Fruit fly (Drosophila melanogaster) Kc167 (cell line): ENCODE results near the gene brun.

ENCODE experiments used
- Myc ChIP-seq: fragments of >200 bp; optimal IDR thresholded peaks from 2 replicates; lab custom pipeline; 2017; ENCODE audit warnings: missing external identifiers
- Sin3A ChIP-seq: fragments of >200 bp; optimal IDR thresholded peaks from 2 replicates; lab custom pipeline; 2018; ENCODE audit warnings: missing external identifiers
- h ChIP-seq: fragments of >200 bp; optimal IDR thresholded peaks from 3 replicates; lab custom pipeline; 2018; ENCODE audit warnings: missing external identifiers
- insv ChIP-seq: fragments of >200 bp; optimal IDR thresholded peaks from 3 replicates; lab custom pipeline; 2018; ENCODE audit warnings: missing external identifiers
- psq ChIP-seq: fragments of >200 bp; optimal IDR thresholded peaks from 2 replicates; lab custom pipeline; 2017; ENCODE audit warnings: missing external identifiers
- ttk ChIP-seq: sonication (Bioruptor generic); optimal IDR thresholded peaks from 2 replicates; lab custom pipeline; 2017; ENCODE audit warnings: missing external identifiers

Gene brun

DNA sequence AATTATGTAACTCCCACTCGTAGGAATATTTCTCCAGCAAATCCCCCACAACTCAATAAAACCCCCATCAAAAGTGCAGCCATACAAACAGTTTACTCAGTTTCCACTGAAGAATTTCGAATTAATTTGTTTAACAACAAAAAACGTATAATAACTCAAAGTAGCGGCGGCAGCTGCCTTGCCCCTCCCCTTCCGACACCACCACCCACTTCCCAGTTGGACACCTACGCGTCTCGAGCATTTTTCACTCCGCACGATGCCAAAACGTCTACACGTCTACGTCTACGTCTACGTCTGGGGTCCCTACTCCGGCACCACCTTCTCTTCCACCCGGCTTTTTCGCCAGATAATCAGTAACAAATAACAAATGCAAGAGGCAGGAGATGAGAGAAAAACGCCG, 15.2 kb upstream of the brun start:
- TF ChIP-seq Sin3A (lab: Kevin White, UChicago) (no peak), insv (lab: Kevin White, UChicago) (no peak), psq (no peak), ttk (lab: Kevin White, UChicago) (no peak), h (no peak), Myc (lab: Kevin White, UChicago) (no peak)

DNA sequence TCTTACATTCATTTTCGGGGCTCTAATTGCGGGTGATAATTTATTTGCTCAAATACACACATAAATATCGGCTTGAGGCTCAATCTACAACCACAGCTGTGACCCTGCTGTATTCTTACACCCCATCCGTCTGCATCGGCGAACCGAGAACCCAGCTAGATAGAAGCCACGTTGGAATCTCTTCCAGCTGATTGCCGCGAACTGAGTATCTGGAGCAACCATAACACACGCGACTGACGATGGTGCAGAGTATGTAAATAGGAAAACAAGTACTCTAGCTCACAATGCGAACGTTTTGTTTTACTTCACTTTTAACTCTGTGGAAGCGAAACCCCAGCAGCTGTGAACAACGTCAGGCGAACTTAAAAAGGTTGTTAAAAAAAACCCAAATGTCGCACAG, 8.4 kb upstream of the brun start:
- no peak for TF ChIP-seq Sin3A (lab: Kevin White, UChicago)
- no peak for TF ChIP-seq ttk (lab: Kevin White, UChicago)
- TF ChIP-seq psq = no peak
- no peak for TF ChIP-seq h
- TF ChIP-seq insv (lab: Kevin White, UChicago) = no peak
- TF ChIP-seq Myc (lab: Kevin White, UChicago) = no peak

DNA sequence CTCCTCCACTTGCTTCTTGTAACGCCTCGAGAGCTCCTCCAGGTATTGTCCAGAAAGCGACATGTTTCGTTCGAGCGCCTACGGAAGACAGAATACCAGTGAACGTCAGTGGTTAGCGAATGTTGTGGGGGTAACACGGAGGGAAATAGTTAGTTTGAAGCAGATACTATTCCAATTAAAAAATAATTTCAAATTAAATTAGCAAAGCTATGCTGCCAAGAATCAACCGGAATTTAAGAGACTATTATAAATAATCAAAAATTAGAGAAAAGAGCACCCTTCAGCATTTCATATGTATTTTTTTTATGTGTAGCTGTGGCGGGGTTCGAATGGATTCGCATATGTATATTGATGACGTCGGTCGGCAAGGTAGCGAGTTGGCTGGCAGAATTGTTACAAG, 5.1 kb upstream of the brun start:
- TF ChIP-seq ttk (lab: Kevin White, UChicago) = no peak
- TF ChIP-seq insv (lab: Kevin White, UChicago) = no peak
- no peak for TF ChIP-seq h
- no peak for TF ChIP-seq psq
- TF ChIP-seq Myc (lab: Kevin White, UChicago) = no peak
- TF ChIP-seq Sin3A (lab: Kevin White, UChicago) = no peak

DNA sequence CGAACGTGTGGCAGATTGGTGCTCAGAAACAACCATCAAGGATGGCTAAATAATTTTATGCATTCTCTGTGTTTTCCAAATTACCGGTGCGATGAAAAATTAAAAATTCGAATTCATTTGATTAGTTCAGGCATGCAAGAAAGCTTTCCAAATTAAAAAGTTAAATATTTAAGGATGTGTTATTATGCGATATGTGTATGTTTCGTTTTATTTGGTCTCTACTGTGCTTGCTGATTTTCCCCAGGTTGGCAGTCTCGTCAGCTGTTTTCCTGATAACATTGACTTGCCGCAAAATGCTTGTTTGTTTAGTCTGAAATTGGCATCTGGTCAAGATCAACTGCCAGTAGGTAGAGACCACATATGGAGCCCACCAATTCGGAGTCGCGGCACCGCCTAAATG, 6.1 kb downstream of the brun start, which contains the start of gene CG2611:
Gene CG2611 (plus strand): TSS at position 299 of the 400 bp plus-strand sequence.
- TF ChIP-seq Sin3A (lab: Kevin White, UChicago) = no peak
- no peak for TF ChIP-seq psq
- no peak for TF ChIP-seq h
- no peak for TF ChIP-seq ttk (lab: Kevin White, UChicago)
- TF ChIP-seq Myc (lab: Kevin White, UChicago) = no peak
- no peak for TF ChIP-seq insv (lab: Kevin White, UChicago)

DNA sequence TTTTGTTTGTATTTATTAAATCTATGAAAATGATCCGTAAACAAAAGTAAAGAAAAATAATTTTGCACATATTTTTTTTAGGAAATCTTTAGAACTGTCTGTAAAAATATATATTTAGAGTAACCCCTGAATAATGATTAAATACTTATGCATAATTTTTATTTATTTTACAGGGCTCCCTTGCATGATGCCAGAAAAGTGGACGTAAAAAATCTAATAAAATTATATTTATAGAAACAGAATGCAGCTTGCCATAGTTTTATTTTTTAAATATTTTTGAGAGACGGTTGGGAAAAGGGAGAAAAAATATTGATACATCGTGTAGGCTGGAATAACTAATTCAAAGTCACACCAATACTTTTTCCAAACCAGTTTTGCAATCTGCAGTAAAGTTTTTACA, 7.4 kb downstream of the brun start, which contains the start of gene CG18810:
Gene CG18810 (plus strand): TSS at position 301 of the 400 bp plus-strand sequence.
- no peak for TF ChIP-seq psq
- no peak for TF ChIP-seq Myc (lab: Kevin White, UChicago)
- TF ChIP-seq insv (lab: Kevin White, UChicago) = no peak
- TF ChIP-seq ttk (lab: Kevin White, UChicago) = no peak
- no peak for TF ChIP-seq h
- TF ChIP-seq Sin3A (lab: Kevin White, UChicago) = no peak

DNA sequence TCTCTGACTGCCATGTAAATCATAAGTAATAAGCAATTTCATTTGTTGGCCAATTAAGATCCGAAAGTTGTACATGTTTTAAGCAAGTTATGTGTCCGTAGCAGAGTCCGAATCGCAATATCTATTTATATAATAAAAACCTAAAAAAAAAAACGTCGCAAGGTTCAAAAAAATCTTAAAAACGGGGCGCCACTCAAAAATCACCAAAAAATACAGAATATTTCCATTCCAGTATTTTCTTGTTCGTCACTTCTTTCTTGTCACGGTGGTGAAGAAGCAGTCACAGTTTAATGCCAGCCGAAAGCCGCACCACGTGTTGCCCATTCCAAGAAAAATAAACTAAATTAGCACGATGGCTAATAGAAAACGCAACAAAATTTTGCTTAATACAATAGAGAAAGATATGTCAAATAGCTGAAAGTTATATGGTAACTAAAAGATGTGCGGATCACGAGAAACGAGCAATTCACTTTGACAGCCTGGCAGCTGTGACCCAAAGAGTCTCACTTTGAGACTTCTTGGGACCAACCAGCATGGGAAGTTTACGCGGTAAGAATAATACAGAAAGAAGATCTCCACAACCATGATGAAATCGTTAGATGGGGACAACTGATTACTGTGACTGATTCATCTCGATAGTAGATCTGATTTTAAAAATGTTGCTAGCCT, 8.6 kb downstream of the brun start:
- TF ChIP-seq insv (lab: Kevin White, UChicago) = no peak
- TF ChIP-seq Sin3A (lab: Kevin White, UChicago) = no peak
- TF ChIP-seq ttk (lab: Kevin White, UChicago) = no peak
- no peak for TF ChIP-seq psq
- no peak for TF ChIP-seq Myc (lab: Kevin White, UChicago)
- TF ChIP-seq h = no peak

DNA sequence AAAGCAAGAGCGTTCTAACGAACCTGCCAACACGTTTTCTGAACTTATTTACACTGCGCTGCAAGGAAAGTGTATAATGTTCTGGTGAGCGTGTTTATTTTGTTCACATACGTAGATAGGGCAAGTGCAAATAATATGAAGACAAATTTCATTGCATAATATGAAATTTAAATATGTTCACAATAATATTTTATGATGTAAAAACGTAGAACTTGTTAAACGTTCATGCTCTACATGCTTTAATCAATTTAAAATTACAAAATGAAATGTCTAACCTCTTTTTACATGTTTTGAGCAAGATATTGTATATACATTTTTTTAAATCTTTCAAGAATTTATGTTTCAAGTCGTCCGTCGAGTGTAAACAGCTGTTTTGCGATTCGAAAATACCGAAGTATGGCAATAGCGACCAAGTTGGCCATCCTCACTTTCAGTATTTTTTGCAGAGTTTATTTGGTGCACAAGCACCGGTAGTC, 10.5 kb downstream of the brun start, which contains the start of the genes phr6-4 and CG2608:
Gene phr6-4 (minus strand): TSS at position 398 of the 476 bp plus-strand sequence.
Gene CG2608 (plus strand): TSS at position 429 of the 476 bp plus-strand sequence.
- TF ChIP-seq h = no peak
- TF ChIP-seq Sin3A (lab: Kevin White, UChicago) = no peak
- TF ChIP-seq Myc (lab: Kevin White, UChicago) = no peak
- no peak for TF ChIP-seq insv (lab: Kevin White, UChicago)

DNA sequence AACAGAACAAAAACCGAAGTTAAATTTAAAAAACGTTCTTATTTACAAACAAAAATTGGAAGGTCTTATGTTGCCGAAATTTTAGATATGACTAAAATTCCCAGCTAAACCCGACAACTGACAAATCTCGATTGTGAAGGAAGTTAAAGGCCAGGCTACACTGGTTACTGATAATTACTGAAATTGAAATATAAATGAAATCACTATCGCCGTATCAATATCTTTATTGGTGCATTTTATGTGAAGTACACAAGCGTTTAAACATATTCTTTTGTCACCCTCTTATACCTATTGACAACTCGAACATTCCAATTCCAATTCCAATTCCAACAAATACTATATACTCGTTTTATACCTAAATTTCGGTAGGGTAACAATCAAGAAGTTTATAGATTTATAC, 12.8 kb downstream of the brun start, which contains the start of gene CG17470:
Gene CG17470 (minus strand): TSS at position 101 of the 400 bp plus-strand sequence.
- TF ChIP-seq insv (lab: Kevin White, UChicago) (no peak), h (no peak), Sin3A (lab: Kevin White, UChicago) (no peak), ttk (lab: Kevin White, UChicago) (no peak), Myc (lab: Kevin White, UChicago) (no peak), psq (no peak)

DNA sequence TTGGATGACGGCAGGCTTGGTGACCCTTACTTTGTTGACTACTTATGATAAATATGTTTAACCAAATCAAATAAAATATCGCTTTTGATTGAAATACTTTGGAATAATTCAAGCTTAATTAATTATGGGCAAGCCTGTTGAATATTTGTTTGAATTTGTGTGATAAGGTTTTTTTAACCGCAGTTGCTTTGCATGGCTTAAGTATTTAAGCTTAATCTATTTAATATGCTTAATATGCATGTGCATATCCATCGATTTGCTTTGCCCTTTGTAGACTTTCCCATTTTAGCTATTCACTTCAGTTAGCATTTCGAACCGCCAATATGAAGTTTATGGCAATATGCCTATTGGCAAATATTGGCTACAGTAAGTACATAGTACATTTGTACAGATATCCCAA, 15.4 kb downstream of the brun start, which contains the start of gene Sfp38D:
Gene Sfp38D (plus strand): TSS at position 301 of the 400 bp plus-strand sequence.
- TF ChIP-seq ttk (lab: Kevin White, UChicago) (no peak), insv (lab: Kevin White, UChicago) (no peak), h (no peak), Sin3A (lab: Kevin White, UChicago) (no peak), psq (no peak), Myc (lab: Kevin White, UChicago) (no peak)

DNA sequence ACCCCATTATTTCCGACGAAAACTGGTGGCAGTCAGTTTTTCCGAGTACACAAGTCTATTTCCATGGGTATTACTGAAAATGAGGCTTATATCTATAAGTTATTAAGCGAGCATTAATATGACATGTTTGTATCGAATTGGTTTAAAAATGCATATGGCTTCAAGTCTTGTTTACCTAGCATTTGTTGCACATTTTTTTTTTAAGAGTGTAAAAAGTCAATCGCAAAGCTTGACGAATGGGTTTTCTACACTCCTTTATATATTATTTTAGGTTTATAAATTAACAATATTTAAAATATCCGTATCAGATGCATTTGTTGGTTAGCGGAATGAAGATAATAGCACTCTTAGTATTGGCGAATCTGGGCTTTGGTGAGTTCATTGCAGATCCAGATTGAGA, 16.2 kb downstream of the brun start, which contains the start of gene CG31680:
Gene CG31680 (plus strand): TSS at position 301 of the 400 bp plus-strand sequence.
- TF ChIP-seq Myc (lab: Kevin White, UChicago) (no peak), ttk (lab: Kevin White, UChicago) (no peak), insv (lab: Kevin White, UChicago) (no peak), h (no peak), psq (no peak), Sin3A (lab: Kevin White, UChicago) (no peak)

DNA sequence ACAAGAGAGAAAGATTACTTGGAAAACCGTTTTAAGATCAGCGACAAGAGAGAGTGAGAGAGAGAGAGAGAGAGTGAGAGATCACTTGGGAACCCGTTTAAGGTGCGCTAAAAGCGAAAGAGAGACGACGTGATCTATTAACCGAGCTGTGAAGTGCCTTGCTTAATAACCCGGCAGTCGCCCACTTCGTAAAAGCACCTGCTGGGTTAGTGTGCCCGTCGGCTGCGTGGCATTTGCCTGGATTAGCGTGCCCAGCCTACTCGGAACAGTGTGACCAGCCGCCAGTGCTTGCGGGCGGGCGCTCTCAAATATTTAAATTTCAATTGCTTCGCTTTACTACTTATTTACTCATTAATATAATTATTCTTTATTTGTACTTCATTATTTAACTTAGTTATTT, 17.6 kb downstream of the brun start:
- TF ChIP-seq Sin3A (lab: Kevin White, UChicago) (no peak), Myc (lab: Kevin White, UChicago) (no peak)

DNA sequence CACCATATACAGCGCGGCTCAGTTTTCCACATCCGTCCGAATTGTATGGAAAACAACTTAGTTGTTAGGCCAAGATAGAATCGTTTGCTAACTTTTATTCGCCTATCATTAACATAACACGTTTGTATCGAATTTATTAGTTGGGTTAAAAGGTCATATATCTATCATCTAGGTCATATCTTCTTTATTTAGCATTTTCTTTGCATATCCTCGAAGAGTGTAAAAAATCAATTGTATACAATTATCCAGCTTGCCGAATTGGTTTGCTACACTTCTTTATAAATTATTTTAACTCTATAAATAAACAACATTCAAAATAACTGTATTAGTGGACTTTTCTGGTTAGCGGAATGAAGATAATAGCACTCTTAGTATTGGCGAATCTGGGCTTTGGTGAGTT, 21.8 kb downstream of the brun start, which contains the start of gene CG17472:
Gene CG17472 (plus strand): TSS at position 301 of the 400 bp plus-strand sequence.
- TF ChIP-seq psq (no peak), ttk (lab: Kevin White, UChicago) (no peak), h (no peak), Sin3A (lab: Kevin White, UChicago) (no peak), insv (lab: Kevin White, UChicago) (no peak), Myc (lab: Kevin White, UChicago) (no peak)
